Worm (Caenorhabditis elegans) whole organism, L3 larva: Measurements from ENCODE around the gene ZK688.9.

ENCODE experiments used
- R02D3.7 ChIP-seq: fragments of 150-350 bp; optimal IDR thresholded peaks from 2 replicates; lab custom pipeline; 2014; ENCODE audit warnings: missing biosample characterization, missing genetic modification characterization
- ZK546.5 ChIP-seq: sonication (generic microtip); optimal IDR thresholded peaks from 2 replicates; lab custom pipeline; 2017; ENCODE audit warnings: missing biosample characterization, missing genetic modification characterization
- ama-1 ChIP-seq: fragments of 150-350 bp; optimal IDR thresholded peaks from 2 replicates; lab custom pipeline; 2018
- ceh-16 ChIP-seq: sonication (generic microtip); optimal IDR thresholded peaks from 2 replicates; lab custom pipeline; 2017; ENCODE audit warnings: missing biosample characterization, missing genetic modification characterization
- ceh-28 ChIP-seq: fragments of 150-350 bp; optimal IDR thresholded peaks from 2 replicates; lab custom pipeline; 2014; ENCODE audit warnings: missing biosample characterization, missing genetic modification reagents, missing genetic modification characterization
- ceh-82 ChIP-seq: fragments of 150-350 bp; optimal IDR thresholded peaks from 2 replicates; lab custom pipeline; 2014; ENCODE audit warnings: missing biosample characterization, missing genetic modification characterization
- daf-12 ChIP-seq: fragments of 150-350 bp; optimal IDR thresholded peaks from 2 replicates; lab custom pipeline; 2014; ENCODE audit warnings: missing biosample characterization, missing genetic modification reagents, missing genetic modification characterization
- egl-27 ChIP-seq: sonication (generic microtip); optimal IDR thresholded peaks from 4 replicates; lab custom pipeline; 2017; ENCODE audit warnings: missing biosample characterization, missing genetic modification reagents, missing genetic modification characterization
- egl-5 ChIP-seq: fragments of 150-350 bp; optimal IDR thresholded peaks from 2 replicates; lab custom pipeline; 2017; ENCODE audit warnings: missing biosample characterization, missing genetic modification reagents, missing genetic modification characterization, inconsistent platforms
- elt-1 ChIP-seq: fragments of 150-350 bp; optimal IDR thresholded peaks from 2 replicates; lab custom pipeline; 2014; ENCODE audit warnings: missing biosample characterization, missing genetic modification characterization
- elt-2 ChIP-seq: sonication (generic microtip); optimal IDR thresholded peaks from 2 replicates; lab custom pipeline; 2016; ENCODE audit warnings: missing genetic modification reagents, mild to moderate bottlenecking, missing genetic modification characterization, missing compliant biosample characterization
- elt-3 ChIP-seq, 3 experiments: fragments of 150-350 bp in 1 of 3; sonication (generic microtip) in 2 of 3; optimal IDR thresholded peaks; 2 replicates in 2 of 3; 4 replicates in 1 of 3; lab custom pipeline; 2014 to 2017; ENCODE audit warnings: missing biosample characterization in 3 of 3, missing genetic modification characterization in 3 of 3
- eor-1 ChIP-seq, 2 experiments: fragments of 150-350 bp; optimal IDR thresholded peaks; 2 replicates each; lab custom pipeline; 2014 to 2018; ENCODE audit warnings: missing biosample characterization in 2 of 2, missing genetic modification characterization in 2 of 2
- fkh-10 ChIP-seq: sonication (generic microtip); optimal IDR thresholded peaks from 2 replicates; lab custom pipeline; 2017; ENCODE audit warnings: missing biosample characterization, missing genetic modification reagents, missing genetic modification characterization
- fkh-2 ChIP-seq: fragments of 150-350 bp; optimal IDR thresholded peaks from 2 replicates; lab custom pipeline; 2014; ENCODE audit warnings: missing biosample characterization, missing genetic modification reagents, missing genetic modification characterization
- fos-1 ChIP-seq: fragments of 150-350 bp; optimal IDR thresholded peaks from 2 replicates; lab custom pipeline; 2014; ENCODE audit warnings: missing biosample characterization, missing genetic modification characterization
- hmg-11 ChIP-seq: sonication (generic microtip); optimal IDR thresholded peaks from 2 replicates; lab custom pipeline; 2016; ENCODE audit warnings: missing genetic modification characterization, missing compliant biosample characterization
- jun-1 ChIP-seq: fragments of 150-350 bp; optimal IDR thresholded peaks from 2 replicates; lab custom pipeline; 2014; ENCODE audit warnings: missing biosample characterization, missing genetic modification reagents, missing genetic modification characterization
- lsy-12 ChIP-seq: sonication (generic microtip); optimal IDR thresholded peaks from 2 replicates; lab custom pipeline; 2016; ENCODE audit warnings: mild to moderate bottlenecking, missing genetic modification characterization, missing compliant biosample characterization
- mdl-1 ChIP-seq: fragments of 150-350 bp; optimal IDR thresholded peaks from 2 replicates; lab custom pipeline; 2014; ENCODE audit warnings: missing biosample characterization, missing genetic modification characterization
- mml-1 ChIP-seq: fragments of 150-350 bp; sonication (generic microtip); optimal IDR thresholded peaks from 3 replicates; lab custom pipeline; 2014; ENCODE audit warnings: missing biosample characterization, missing genetic modification characterization
- nfya-1 ChIP-seq: sonication (generic microtip); optimal IDR thresholded peaks from 2 replicates; lab custom pipeline; 2017; ENCODE audit warnings: missing genetic modification characterization, mild to moderate bottlenecking, missing compliant biosample characterization, antibody characterized with exemption, moderate library complexity; ENCODE audit not compliant: insufficient read depth
- nhr-11 ChIP-seq: fragments of 150-350 bp; optimal IDR thresholded peaks from 2 replicates; lab custom pipeline; 2014; ENCODE audit warnings: missing biosample characterization, missing genetic modification characterization
- nhr-12 ChIP-seq: fragments of 150-350 bp; optimal IDR thresholded peaks from 2 replicates; lab custom pipeline; 2014; ENCODE audit warnings: missing biosample characterization, missing genetic modification characterization
- nhr-23 ChIP-seq: fragments of 150-350 bp; optimal IDR thresholded peaks from 2 replicates; lab custom pipeline; 2014; ENCODE audit warnings: missing biosample characterization, missing genetic modification reagents, missing genetic modification characterization
- nhr-237 ChIP-seq: fragments of 150-350 bp; optimal IDR thresholded peaks from 2 replicates; lab custom pipeline; 2014; ENCODE audit warnings: missing biosample characterization, missing genetic modification characterization
- nhr-25 ChIP-seq: sonication (generic microtip); optimal IDR thresholded peaks from 2 replicates; lab custom pipeline; 2017; ENCODE audit warnings: missing biosample characterization, missing genetic modification characterization
- nhr-28 ChIP-seq: fragments of 150-350 bp; optimal IDR thresholded peaks from 2 replicates; lab custom pipeline; 2014; ENCODE audit warnings: missing biosample characterization, missing genetic modification characterization
- nhr-43 ChIP-seq: sonication (generic microtip); optimal IDR thresholded peaks from 2 replicates; lab custom pipeline; 2016; ENCODE audit warnings: mild to moderate bottlenecking, missing genetic modification characterization, missing compliant biosample characterization; ENCODE audit not compliant: poor library complexity, severe bottlenecking
- nhr-67 ChIP-seq: fragments of 150-350 bp; optimal IDR thresholded peaks from 2 replicates; lab custom pipeline; 2014; ENCODE audit warnings: missing biosample characterization, missing genetic modification characterization
- nhr-76 ChIP-seq: fragments of 150-350 bp; sonication (generic microtip); optimal IDR thresholded peaks from 5 replicates; lab custom pipeline; 2014; ENCODE audit warnings: missing biosample characterization, missing genetic modification characterization
- nhr-77 ChIP-seq: fragments of 150-350 bp; optimal IDR thresholded peaks from 2 replicates; lab custom pipeline; 2014; ENCODE audit warnings: missing biosample characterization, missing genetic modification characterization
- pha-4 ChIP-seq: fragments of 150-350 bp; optimal IDR thresholded peaks from 2 replicates; lab custom pipeline; 2014; ENCODE audit warnings: missing biosample characterization, missing genetic modification reagents, missing genetic modification characterization
- pqm-1 ChIP-seq: fragments of 150-350 bp; optimal IDR thresholded peaks from 2 replicates; lab custom pipeline; 2017; ENCODE audit warnings: missing biosample characterization, missing genetic modification characterization, inconsistent platforms
- sea-2 ChIP-seq: fragments of 150-350 bp; sonication (generic microtip); optimal IDR thresholded peaks from 4 replicates; lab custom pipeline; 2014; ENCODE audit warnings: missing biosample characterization, missing genetic modification reagents, missing genetic modification characterization
- skn-1 ChIP-seq: fragments of 150-350 bp; optimal IDR thresholded peaks from 2 replicates; lab custom pipeline; 2014; ENCODE audit warnings: missing biosample characterization, missing genetic modification characterization
- snpc-4 ChIP-seq: fragments of 150-350 bp; optimal IDR thresholded peaks from 2 replicates; lab custom pipeline; 2014; ENCODE audit warnings: missing biosample characterization, missing genetic modification characterization
- tbx-2 ChIP-seq: sonication (generic microtip); optimal IDR thresholded peaks from 2 replicates; lab custom pipeline; 2016; ENCODE audit warnings: mild to moderate bottlenecking, missing genetic modification characterization, missing compliant biosample characterization
- ztf-11 ChIP-seq: fragments of 150-350 bp; optimal IDR thresholded peaks from 2 replicates; lab custom pipeline; 2014; ENCODE audit warnings: missing biosample characterization, missing genetic modification characterization
- ztf-4 ChIP-seq: fragments of 150-350 bp; optimal IDR thresholded peaks from 2 replicates; lab custom pipeline; 2014; ENCODE audit warnings: missing biosample characterization, missing genetic modification characterization

ZK688.9 gene

ce11 chrIII:7896925-7897324 lies 14.1 kb upstream of the ZK688.9 start, which contains the start of gene ZK688.10:
Gene ZK688.10, minus strand, starts transcription at chrIII:7897025.
- TF ChIP-seq nhr-11 (tag; lab: Kevin White, UChicago) (no peak), elt-1 (no peak), ceh-28 (tag; lab: Kevin White, UChicago) (no peak), elt-2 (no peak), pqm-1 (tag; lab: Kevin White, UChicago) (no peak), egl-5 (tag; lab: Kevin White, UChicago) (no peak), skn-1 (tag; lab: Kevin White, UChicago) (no peak), nhr-25 (tag; lab: Kevin White, UChicago) (no peak), nhr-67 (tag; lab: Kevin White, UChicago) (no peak), sea-2 (GFP tag; lab: Kevin White, UChicago) (no peak)

- no peak for TF ChIP-seq ama-1 (lab: Kevin White, UChicago)
- no peak for TF ChIP-seq skn-1 (tag; lab: Kevin White, UChicago)
- no peak for TF ChIP-seq fkh-10
- no peak for TF ChIP-seq daf-12 (tag; lab: Kevin White, UChicago)
- TF ChIP-seq nhr-43 (tag; lab: Kevin White, UChicago), result no peak
- no peak for TF ChIP-seq elt-1
- TF ChIP-seq tbx-2 (tag; lab: Kevin White, UChicago), result no peak
- TF ChIP-seq elt-3 (tag; optimal IDR thresholded peaks at IDR 0.05; lab: Kevin White, UChicago), result no peak
- no peak for TF ChIP-seq ztf-11
- no peak for TF ChIP-seq nhr-11 (tag; lab: Kevin White, UChicago)
- no peak for TF ChIP-seq nhr-76 (tag; lab: Kevin White, UChicago)
- TF ChIP-seq ceh-28 (tag; lab: Kevin White, UChicago), result no peak
- TF ChIP-seq R02D3.7, result no peak
- TF ChIP-seq egl-5 (tag; lab: Kevin White, UChicago), result no peak
- TF ChIP-seq nhr-12, result no peak
Observed at ce11 chrIII:7894724-7895123, 11.9 kb upstream of the ZK688.9 start, which contains the start of gene ZK688.4. Gene ZK688.4, plus strand, starts transcription at chrIII:7895024.

- TF ChIP-seq fkh-10 (no peak), nfya-1 (tag; lab: Kevin White, UChicago) (peak; percentile 7)
Observed at ce11 chrIII:7893224-7893623, 10.4 kb upstream of the ZK688.9 start.

ce11 chrIII:7892333-7892732 lies 9.5 kb upstream of the ZK688.9 start:
- no peak for TF ChIP-seq ztf-4 (tag; lab: Kevin White, UChicago)
- no peak for TF ChIP-seq fos-1
- peak; percentile 68 for TF ChIP-seq pha-4 (tag; lab: Kevin White, UChicago)
- TF ChIP-seq, all 47 proteins: peak for 1

ce11 chrIII:7891573-7892306 lies 8.9 kb upstream of the ZK688.9 start, which contains the start of the genes ZK688.5 and fahd-1:
Gene ZK688.5, minus strand, starts transcription at chrIII:7891623.
Gene fahd-1, plus strand, starts transcription at chrIII:7892256.
- TF ChIP-seq egl-27, result peak; percentile 19
- TF ChIP-seq fkh-2 (tag; lab: Kevin White, UChicago), result no peak
- no peak for TF ChIP-seq sea-2 (GFP tag; lab: Kevin White, UChicago)
- peak; percentile 38 for TF ChIP-seq nhr-76 (tag; lab: Kevin White, UChicago)
- peak; percentile 25 for TF ChIP-seq ceh-82
- peak; percentile 59 for TF ChIP-seq elt-2
- peak; percentile 66 for TF ChIP-seq ceh-28 (tag; lab: Kevin White, UChicago)
- TF ChIP-seq nhr-67 (tag; lab: Kevin White, UChicago), result no peak
- no peak for TF ChIP-seq tbx-2 (tag; lab: Kevin White, UChicago)
- peak; percentile 50 for TF ChIP-seq jun-1 (tag; lab: Kevin White, UChicago)
- no peak for TF ChIP-seq mml-1 (tag; lab: Kevin White, UChicago)
- TF ChIP-seq elt-1, result no peak
- no peak for TF ChIP-seq ceh-16 (tag; lab: Kevin White, UChicago)
- TF ChIP-seq nhr-12, result no peak
- TF ChIP-seq nhr-43 (tag; lab: Kevin White, UChicago), result peak; percentile 75
- no peak for TF ChIP-seq nhr-237
- no peak for TF ChIP-seq ztf-11
- TF ChIP-seq snpc-4 (tag; lab: Kevin White, UChicago), result peak; percentile 47
- TF ChIP-seq ZK546.5, result no peak
- no peak for TF ChIP-seq nhr-77
- no peak for TF ChIP-seq eor-1 (tag; optimal IDR thresholded peaks at IDR 0.05; lab: Kevin White, UChicago)
- TF ChIP-seq daf-12 (tag; lab: Kevin White, UChicago), result no peak
- no peak for TF ChIP-seq ztf-4 (tag; lab: Kevin White, UChicago)
- peak; percentile 80 for TF ChIP-seq pha-4 (tag; lab: Kevin White, UChicago)
- peak; percentile 51 for TF ChIP-seq mdl-1
- peak; percentile 68 for TF ChIP-seq lsy-12 (tag; lab: Kevin White, UChicago)
- peak; percentile 56 for TF ChIP-seq ama-1 (lab: Kevin White, UChicago)
- TF ChIP-seq R02D3.7, result peak; percentile 34
- TF ChIP-seq nhr-11 (tag; lab: Kevin White, UChicago), result no peak
- TF ChIP-seq nfya-1 (tag; lab: Kevin White, UChicago), result peak; percentile 88
- TF ChIP-seq elt-3 (tag; optimal IDR thresholded peaks at IDR 0.05; lab: Kevin White, UChicago), result no peak
- TF ChIP-seq nhr-28 (tag; lab: Kevin White, UChicago), result no peak
- TF ChIP-seq nhr-23 (tag; lab: Kevin White, UChicago), result peak; percentile 66
- no peak for TF ChIP-seq fkh-10
- TF ChIP-seq nhr-25 (tag; lab: Kevin White, UChicago), result peak; percentile 91
- peak; percentile 12 for TF ChIP-seq pqm-1 (tag; lab: Kevin White, UChicago)
- peak; percentile 77 for TF ChIP-seq hmg-11
